Worm (Caenorhabditis elegans): ENCODE data around the gene Y49F6C.7.

Y49F6C.7 gene

ce11 chrII:3322257-3322656 lies 45.7 kb downstream of the Y49F6C.7 start, which contains the start of gene Y46D2A.1:
Gene Y46D2A.1 (plus strand): TSS chrII:3322557.
- TF ChIP-seq rbr-2 (tag; optimal IDR thresholded peaks at IDR 0.05) (no peak), nhr-42 (GFP tag; IDR thresholded peaks at IDR 0.05) (no peak), nhr-25 (tag; optimal IDR thresholded peaks at IDR 0.05; ENCODE audit: borderline replicate concordance, insufficient read depth) (no peak), lin-15B (tag; optimal IDR thresholded peaks at IDR 0.05) (no peak), daf-8 (GFP tag; IDR thresholded peaks at IDR 0.05) (no peak), F26F4.8 (GFP tag; conservative IDR thresholded peaks at IDR 0.05) (no peak), dmd-6 (GFP tag; IDR thresholded peaks at IDR 0.05) (0 out of 2 replicates have a peak, but pooled peaks have one; percentile 12), F44E2.7 (GFP tag; IDR thresholded peaks at IDR 0.05) (no peak), nhr-11 (tag; optimal IDR thresholded peaks at IDR 0.05) (no peak), nhr-28 (tag; optimal IDR thresholded peaks at IDR 0.05) (peak; percentile 22), fos-1 (tag; optimal IDR thresholded peaks at IDR 0.05) (no peak), duxl-1 (tag; optimal IDR thresholded peaks at IDR 0.05; ENCODE audit: poor library complexity) (no peak), lin-29 (GFP tag; IDR thresholded peaks at IDR 0.05) (no peak)

DNA sequence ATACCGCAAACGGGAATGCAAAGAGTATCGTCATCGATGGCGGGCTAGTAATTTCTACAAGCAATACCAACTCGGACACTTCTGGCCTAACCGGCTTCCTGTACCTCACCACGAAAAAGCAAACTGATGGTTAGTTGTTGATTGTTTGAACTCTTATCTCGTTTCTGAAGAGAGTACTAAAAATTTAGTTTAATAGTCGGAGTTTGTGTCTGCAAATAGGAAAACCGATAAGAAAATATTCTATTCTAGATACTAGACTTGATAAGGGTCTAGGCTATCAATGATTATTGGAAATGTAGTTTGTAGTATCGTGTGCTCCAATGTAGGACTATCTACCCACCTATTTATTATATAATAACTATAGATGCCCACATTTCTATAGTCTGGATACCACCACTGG lies 49.2 kb downstream of the Y49F6C.7 start:
- TF ChIP-seq daf-8 (GFP tag; IDR thresholded peaks at IDR 0.05) (no peak), hlh-11 (tag; optimal IDR thresholded peaks at IDR 0.05) (peak; percentile 43), nhr-28 (tag; optimal IDR thresholded peaks at IDR 0.05) (peak; percentile 68), F26F4.8 (GFP tag; conservative IDR thresholded peaks at IDR 0.05) (no peak), mdt-29 (GFP tag; IDR thresholded peaks at IDR 0.05) (no peak), daf-19 (GFP tag; conservative IDR thresholded peaks at IDR 0.05) (no peak), tag-97 (GFP tag; IDR thresholded peaks at IDR 0.05) (no peak), zip-2 (tag; optimal IDR thresholded peaks at IDR 0.05) (no peak), ztf-7 (tag; optimal IDR thresholded peaks at IDR 0.05) (no peak), spr-1 (tag; optimal IDR thresholded peaks at IDR 0.05) (no peak), aha-1 (tag) (no peak), spr-3 (GFP tag; optimal IDR thresholded peaks at IDR 0.05) (no peak), zfp-2 (tag; optimal IDR thresholded peaks at IDR 0.05) (no peak), pqm-1 (tag; optimal IDR thresholded peaks at IDR 0.05) (peak; percentile 33), dve-1 (tag; optimal IDR thresholded peaks at IDR 0.05; ENCODE audit: insufficient read depth) (peak; percentile 23), lin-1 (GFP tag; IDR thresholded peaks at IDR 0.05) (no peak), ces-1 (GFP tag; optimal IDR thresholded peaks at IDR 0.05) (no peak), daf-16 (GFP tag; optimal IDR thresholded peaks at IDR 0.05) (no peak), daf-16 (tag; optimal IDR thresholded peaks at IDR 0.05) (peak; percentile 20), php-3 (GFP tag; IDR thresholded peaks at IDR 0.05) (peak; percentile 87), dmd-6 (GFP tag; IDR thresholded peaks at IDR 0.05) (peak; percentile 73)
